Worm (Caenorhabditis elegans) whole organism, L2 larva: ENCODE data around the gene C28H8.3.

Source experiments
- C34F6.9 ChIP-seq: fragments of 150-350 bp; optimal IDR thresholded peaks from 2 replicates; lab custom pipeline; 2014; ENCODE audit warnings: missing biosample characterization, missing genetic modification characterization
- R02D3.7 ChIP-seq: fragments of 150-350 bp; optimal IDR thresholded peaks from 2 replicates; lab custom pipeline; 2014; ENCODE audit warnings: missing biosample characterization, missing genetic modification characterization
- Y55F3AM.14 ChIP-seq: fragments of 200-800 bp; sonication (Bioruptor generic); optimal IDR thresholded peaks from 2 replicates; lab custom pipeline; 2018; ENCODE audit warnings: mild to moderate bottlenecking, missing genetic modification characterization, missing compliant biosample characterization
- ZK546.5 ChIP-seq: sonication (generic microtip); optimal IDR thresholded peaks from 2 replicates; lab custom pipeline; 2017; ENCODE audit warnings: missing biosample characterization, missing genetic modification characterization
- alr-1 ChIP-seq: fragments of 150-350 bp; optimal IDR thresholded peaks from 2 replicates; lab custom pipeline; 2014; ENCODE audit warnings: missing biosample characterization, missing genetic modification characterization
- aly-2 ChIP-seq: fragments of 150-350 bp; optimal IDR thresholded peaks from 2 replicates; lab custom pipeline; 2014; ENCODE audit warnings: missing biosample characterization, missing genetic modification characterization
- ama-1 ChIP-seq: fragments of 150-350 bp; optimal IDR thresholded peaks from 2 replicates; lab custom pipeline; 2018; ENCODE audit warnings: inconsistent platforms
- blmp-1 ChIP-seq: sonication (generic microtip); optimal IDR thresholded peaks from 2 replicates; lab custom pipeline; 2017; ENCODE audit warnings: missing genetic modification characterization, mild to moderate bottlenecking, missing compliant biosample characterization, antibody characterized with exemption, moderate library complexity; ENCODE audit not compliant: insufficient read depth
- ceh-16 ChIP-seq: fragments of 150-350 bp; optimal IDR thresholded peaks from 2 replicates; lab custom pipeline; 2014; ENCODE audit warnings: missing biosample characterization, missing genetic modification characterization
- ceh-82 ChIP-seq: fragments of 150-350 bp; optimal IDR thresholded peaks from 2 replicates; lab custom pipeline; 2014; ENCODE audit warnings: missing biosample characterization, missing genetic modification characterization
- crh-2 ChIP-seq: sonication (generic microtip); optimal IDR thresholded peaks from 2 replicates; lab custom pipeline; 2017; ENCODE audit warnings: missing biosample characterization, missing genetic modification characterization
- egl-27 ChIP-seq: sonication (generic microtip); optimal IDR thresholded peaks from 3 replicates; lab custom pipeline; 2017; ENCODE audit warnings: missing biosample characterization, missing genetic modification reagents, missing genetic modification characterization
- elt-3 ChIP-seq: sonication (generic microtip); optimal IDR thresholded peaks from 2 replicates; lab custom pipeline; 2017; ENCODE audit warnings: missing biosample characterization, missing genetic modification characterization
- gmeb-1 ChIP-seq: fragments of 150-350 bp; optimal IDR thresholded peaks from 2 replicates; lab custom pipeline; 2014; ENCODE audit warnings: missing biosample characterization, missing genetic modification characterization
- lin-11 ChIP-seq: fragments of 150-350 bp; sonication (generic microtip); optimal IDR thresholded peaks from 2 replicates; lab custom pipeline; 2014; ENCODE audit warnings: missing biosample characterization, missing genetic modification characterization, inconsistent platforms, mixed read lengths
- lin-13 ChIP-seq: fragments of 150-350 bp; optimal IDR thresholded peaks from 2 replicates; lab custom pipeline; 2014; ENCODE audit warnings: missing biosample characterization, missing genetic modification reagents, missing genetic modification characterization
- lin-39 ChIP-seq: fragments of 150-350 bp; optimal IDR thresholded peaks from 2 replicates; lab custom pipeline; 2014; ENCODE audit warnings: missing biosample characterization, missing genetic modification reagents, missing genetic modification characterization
- mab-5 ChIP-seq: fragments of 150-350 bp; optimal IDR thresholded peaks from 2 replicates; lab custom pipeline; 2014; ENCODE audit warnings: missing biosample characterization, missing genetic modification characterization
- mdl-1 ChIP-seq, 2 experiments: fragments of 150-350 bp in 1 of 2; sonication (generic microtip) in 1 of 2; optimal IDR thresholded peaks; 2 replicates each; lab custom pipeline; 2017; ENCODE audit warnings: missing biosample characterization in 2 of 2, missing genetic modification characterization in 2 of 2
- nhr-10 ChIP-seq: sonication (generic microtip); optimal IDR thresholded peaks from 2 replicates; lab custom pipeline; 2017; ENCODE audit warnings: missing biosample characterization, missing genetic modification characterization
- nhr-11 ChIP-seq: fragments of 150-350 bp; optimal IDR thresholded peaks from 2 replicates; lab custom pipeline; 2014; ENCODE audit warnings: missing biosample characterization, missing genetic modification characterization
- nhr-129 ChIP-seq: fragments of 150-350 bp; optimal IDR thresholded peaks from 2 replicates; lab custom pipeline; 2014; ENCODE audit warnings: missing biosample characterization, missing genetic modification characterization
- nhr-21 ChIP-seq: fragments of 150-350 bp; optimal IDR thresholded peaks from 2 replicates; lab custom pipeline; 2014; ENCODE audit warnings: missing biosample characterization, missing genetic modification characterization
- nhr-237 ChIP-seq: fragments of 150-350 bp; optimal IDR thresholded peaks from 2 replicates; lab custom pipeline; 2014; ENCODE audit warnings: missing biosample characterization, missing genetic modification characterization
- nhr-25 ChIP-seq: fragments of 150-350 bp; sonication (generic microtip); optimal IDR thresholded peaks from 3 replicates; lab custom pipeline; 2014; ENCODE audit warnings: missing biosample characterization, missing genetic modification characterization
- nhr-6 ChIP-seq: fragments of 150-350 bp; optimal IDR thresholded peaks from 2 replicates; lab custom pipeline; 2014; ENCODE audit warnings: missing biosample characterization, missing genetic modification characterization
- peb-1 ChIP-seq: fragments of 150-350 bp; optimal IDR thresholded peaks from 2 replicates; lab custom pipeline; 2014; ENCODE audit warnings: missing biosample characterization, missing genetic modification characterization
- sem-4 ChIP-seq: fragments of 150-350 bp; optimal IDR thresholded peaks from 2 replicates; lab custom pipeline; 2014; ENCODE audit warnings: missing biosample characterization, missing genetic modification reagents, missing genetic modification characterization
- skn-1 ChIP-seq: sonication (generic microtip); optimal IDR thresholded peaks from 2 replicates; lab custom pipeline; 2017; ENCODE audit warnings: missing biosample characterization, missing genetic modification characterization
- sma-9 ChIP-seq, 2 experiments: fragments of 150-350 bp in 1 of 2; sonication (generic microtip) in 1 of 2; optimal IDR thresholded peaks; 2 replicates each; lab custom pipeline; 2014 to 2016; ENCODE audit warnings: missing genetic modification characterization in 2 of 2, mild to moderate bottlenecking in 1 of 2, missing biosample characterization in 1 of 2, missing compliant biosample characterization in 1 of 2, missing genetic modification reagents in 1 of 2, moderate library complexity in 1 of 2
- snpc-4 ChIP-seq: fragments of 150-350 bp; optimal IDR thresholded peaks from 2 replicates; lab custom pipeline; 2014; ENCODE audit warnings: missing biosample characterization, missing genetic modification characterization
- unc-55 ChIP-seq: fragments of 150-350 bp; sonication (generic microtip); optimal IDR thresholded peaks from 3 replicates; lab custom pipeline; 2014; ENCODE audit warnings: missing biosample characterization, missing genetic modification reagents, missing genetic modification characterization
- unc-62 ChIP-seq: fragments of 150-350 bp; optimal IDR thresholded peaks from 2 replicates; lab custom pipeline; 2014; ENCODE audit warnings: missing biosample characterization, missing genetic modification reagents, missing genetic modification characterization
- zag-1 ChIP-seq: fragments of 150-350 bp; optimal IDR thresholded peaks from 2 replicates; lab custom pipeline; 2014; ENCODE audit warnings: missing biosample characterization, missing genetic modification characterization
- ztf-11 ChIP-seq: sonication (generic microtip); optimal IDR thresholded peaks from 2 replicates; lab custom pipeline; 2017; ENCODE audit warnings: missing biosample characterization, missing genetic modification characterization
- ztf-4 ChIP-seq: fragments of 150-350 bp; optimal IDR thresholded peaks from 2 replicates; lab custom pipeline; 2014; ENCODE audit warnings: missing biosample characterization, missing genetic modification characterization

C28H8.3 gene

DNA sequence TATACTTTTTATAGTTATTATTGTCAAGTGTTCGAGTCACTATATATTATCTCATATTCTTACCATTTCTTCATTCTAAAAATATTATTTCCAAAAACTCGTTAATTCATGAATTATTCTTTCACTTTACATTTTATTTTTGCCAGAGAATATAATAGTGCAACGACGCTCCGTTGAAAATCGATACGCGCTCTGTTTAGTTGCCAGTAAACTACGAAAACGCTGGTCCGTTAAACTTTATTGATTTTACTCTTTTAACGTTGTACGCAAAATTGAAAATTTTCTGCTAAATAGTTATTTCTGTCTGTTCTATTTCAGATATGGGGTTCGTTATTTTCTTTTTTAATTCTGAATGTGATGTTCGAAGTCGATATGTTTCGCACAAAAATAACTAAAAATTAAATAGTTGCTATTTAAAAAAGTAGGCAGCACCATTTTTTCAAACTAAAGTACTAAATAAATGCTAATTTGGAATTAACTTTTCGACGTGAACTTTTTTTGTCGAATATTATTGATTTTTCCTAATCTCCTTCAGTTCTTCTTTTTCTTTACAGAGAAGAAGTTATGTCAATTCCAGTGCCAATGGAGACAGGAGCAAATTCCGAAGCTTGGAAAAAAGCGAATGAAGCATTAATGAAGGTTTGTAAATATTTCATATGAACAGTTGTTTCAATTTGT lies 29.1 kb upstream of the C28H8.3 start, which contains the start of gene hpo-10 (continued):
- no peak for TF ChIP-seq zag-1 (tag; lab: Kevin White, UChicago)
- no peak for TF ChIP-seq egl-27 (tag; lab: Kevin White, UChicago)
- TF ChIP-seq lin-13 (GFP tag; lab: Kevin White, UChicago): peak; percentile 41
- TF ChIP-seq peb-1 (tag; lab: Kevin White, UChicago): no peak
- no peak for TF ChIP-seq sma-9 (GFP tag; optimal IDR thresholded peaks at IDR 0.05; lab: Kevin White, UChicago)
- TF ChIP-seq sma-9 (tag; optimal IDR thresholded peaks at IDR 0.05; lab: Kevin White, UChicago): no peak
- TF ChIP-seq, all 48 proteins: peak for 7

DNA sequence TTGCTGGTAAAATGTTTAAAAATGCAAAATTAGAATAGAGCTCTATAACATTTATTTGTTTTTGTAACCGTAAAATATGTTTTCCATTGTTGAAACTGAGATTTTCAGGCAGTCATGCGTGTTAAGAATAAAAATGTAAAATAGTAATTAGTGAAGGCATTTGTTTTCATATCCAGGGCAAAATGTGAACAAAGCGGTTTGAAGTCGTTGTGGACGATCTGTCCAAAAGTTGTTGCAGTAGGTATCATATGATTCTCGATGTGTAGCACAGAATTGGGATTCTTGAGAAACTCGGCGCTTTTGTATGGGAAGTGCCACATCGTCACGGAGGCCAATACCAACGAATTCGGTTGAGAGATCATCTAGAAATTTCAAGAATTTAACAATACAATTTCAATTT lies 26.2 kb upstream of the C28H8.3 start:
- TF ChIP-seq mdl-1 (tag; optimal IDR thresholded peaks at IDR 0.05; lab: Kevin White, UChicago): no peak
- TF ChIP-seq ceh-16 (tag; lab: Kevin White, UChicago): no peak
- TF ChIP-seq alr-1 (tag; lab: Kevin White, UChicago): no peak
- TF ChIP-seq ceh-82 (tag; lab: Kevin White, UChicago): no peak
- TF ChIP-seq lin-13 (GFP tag; lab: Kevin White, UChicago): no peak
- TF ChIP-seq zag-1 (tag; lab: Kevin White, UChicago): no peak
- TF ChIP-seq nhr-6 (tag; lab: Kevin White, UChicago): no peak
- TF ChIP-seq R02D3.7 (tag; lab: Kevin White, UChicago): no peak
- TF ChIP-seq unc-62: no peak
- TF ChIP-seq egl-27 (tag; lab: Kevin White, UChicago): no peak
- TF ChIP-seq snpc-4 (tag; lab: Kevin White, UChicago): no peak
- TF ChIP-seq gmeb-1 (tag; lab: Kevin White, UChicago): no peak
- TF ChIP-seq blmp-1 (tag; lab: Kevin White, UChicago): no peak
- no peak for TF ChIP-seq elt-3 (tag; lab: Kevin White, UChicago)
- TF ChIP-seq ztf-11 (tag; lab: Kevin White, UChicago): no peak
- no peak for TF ChIP-seq nhr-10
- TF ChIP-seq nhr-21 (tag; lab: Kevin White, UChicago): no peak
- no peak for TF ChIP-seq ZK546.5
- TF ChIP-seq sem-4 (tag; lab: Kevin White, UChicago): no peak

DNA sequence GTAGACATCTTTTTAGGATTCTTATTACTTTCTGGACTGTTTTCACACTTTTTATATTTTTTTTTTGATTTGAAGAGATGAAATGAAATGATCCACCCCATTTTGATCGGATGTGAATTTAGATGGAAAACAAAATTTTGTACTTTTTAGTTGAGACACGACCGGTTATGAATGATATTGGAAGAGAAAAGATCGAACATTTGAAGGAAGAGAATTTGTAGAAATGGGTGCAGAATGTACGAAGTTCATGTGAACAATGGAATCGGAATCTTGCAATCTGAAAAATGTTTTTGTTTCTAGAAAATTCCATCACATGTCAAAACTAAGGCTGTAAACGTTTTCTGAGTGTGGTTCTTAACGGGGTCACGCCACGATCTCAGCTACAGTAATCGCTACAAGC lies 25.7 kb upstream of the C28H8.3 start, which contains the start of gene F01F1.14:
TSS of gene F01F1.14 (minus strand) at position 101 of the 400 bp plus-strand sequence.
- TF ChIP-seq lin-13 (GFP tag; lab: Kevin White, UChicago) (no peak), unc-55 (no peak), crh-2 (tag; lab: Kevin White, UChicago) (no peak), ztf-4 (no peak), zag-1 (tag; lab: Kevin White, UChicago) (no peak), elt-3 (tag; lab: Kevin White, UChicago) (no peak), snpc-4 (tag; lab: Kevin White, UChicago) (no peak), ceh-82 (tag; lab: Kevin White, UChicago) (no peak), nhr-21 (tag; lab: Kevin White, UChicago) (no peak), alr-1 (tag; lab: Kevin White, UChicago) (no peak), nhr-11 (tag; lab: Kevin White, UChicago) (no peak), ZK546.5 (no peak)

DNA sequence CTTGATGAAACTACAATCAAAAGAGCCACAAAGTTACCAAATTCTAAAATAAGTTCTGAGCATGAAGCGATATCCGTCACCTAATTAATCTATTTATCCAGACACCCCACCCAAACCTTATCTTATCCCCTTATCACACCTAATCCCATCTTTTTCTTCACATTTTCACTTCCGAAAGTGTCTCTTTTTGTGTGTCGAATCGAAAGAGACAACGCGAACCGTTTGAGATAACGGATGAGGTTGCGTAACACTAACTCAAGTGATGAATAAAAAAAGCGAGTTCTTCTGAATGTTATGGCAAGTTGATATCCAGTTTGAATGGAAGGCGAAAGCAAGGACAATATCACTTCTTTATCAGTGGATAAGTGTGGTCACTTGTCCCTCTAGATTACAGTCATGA lies 25.0 kb upstream of the C28H8.3 start:
- TF ChIP-seq mab-5 (tag; lab: Kevin White, UChicago) (no peak), nhr-129 (tag; lab: Kevin White, UChicago) (no peak), sem-4 (tag; lab: Kevin White, UChicago) (no peak), nhr-237 (tag; lab: Kevin White, UChicago) (no peak), lin-11 (tag; lab: Kevin White, UChicago) (no peak), C34F6.9 (tag; lab: Kevin White, UChicago) (no peak), nhr-25 (no peak), lin-39 (tag; lab: Kevin White, UChicago) (no peak), ZK546.5 (no peak), ztf-4 (no peak), unc-62 (no peak), sma-9 (GFP tag; optimal IDR thresholded peaks at IDR 0.05; lab: Kevin White, UChicago) (no peak), sma-9 (tag; optimal IDR thresholded peaks at IDR 0.05; lab: Kevin White, UChicago) (no peak), elt-3 (tag; lab: Kevin White, UChicago) (no peak), aly-2 (tag; lab: Kevin White, UChicago) (no peak), ama-1 (lab: Kevin White, UChicago) (no peak), gmeb-1 (tag; lab: Kevin White, UChicago) (no peak), Y55F3AM.14 (GFP tag; lab: Kevin White, UChicago) (no peak), ztf-11 (tag; lab: Kevin White, UChicago) (no peak), skn-1 (tag; lab: Kevin White, UChicago) (no peak)
